Worm (Caenorhabditis elegans): ENCODE measurements around the gene ttr-32.

ce11 chrIII:7565247-7565646 is 964 bp upstream of the ttr-32 start, which contains the start of gene ttr-8:
- TF ChIP-seq ceh-18 (tag; optimal IDR thresholded peaks at IDR 0.05) (no peak), nhr-11 (tag; optimal IDR thresholded peaks at IDR 0.05) (no peak)

Data from whole organism, late embryonic.